Fruit fly (Drosophila melanogaster): ENCODE measurements around the gene HP1e.
A peak's percentile ranks its signal among the peaks of the same experiment; 100 is the strongest.

DNA sequence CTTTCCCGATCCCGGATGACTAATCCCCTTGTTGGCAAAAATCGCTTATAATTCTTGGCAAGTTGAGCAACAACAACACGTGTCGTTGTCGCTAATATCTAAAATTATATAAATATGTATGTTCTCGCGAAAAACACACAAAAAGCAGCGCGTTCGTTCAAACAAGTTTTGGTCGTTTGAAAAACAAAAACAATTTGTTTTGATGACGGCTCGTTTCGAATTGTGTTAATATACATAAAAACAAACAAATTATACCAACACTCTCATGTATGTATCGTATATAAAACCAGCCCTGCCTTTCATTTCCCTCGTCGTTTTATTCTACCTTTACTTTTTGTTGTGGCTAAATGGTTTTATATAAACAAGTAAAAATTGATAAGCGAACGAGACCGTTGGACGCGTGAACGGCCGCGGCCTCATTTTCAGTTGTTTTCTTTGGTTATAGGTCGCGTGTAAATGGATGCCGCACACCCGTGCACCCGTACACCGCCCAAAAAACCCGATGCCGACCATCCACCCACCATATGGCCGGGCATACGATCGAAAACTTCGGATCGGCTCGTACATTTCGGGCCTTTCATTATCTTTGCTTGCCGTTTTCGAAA, 22.7 kb downstream of the HP1e start:
- TF ChIP-seq CTCF (optimal IDR thresholded peaks at IDR 0.05): no peak
- TF ChIP-seq CG8478 (optimal IDR thresholded peaks at IDR 0.05): peak; percentile 6

Data from S2 (cell line).